Worm (Caenorhabditis elegans): ENCODE data around the gene cest-8.
A peak's percentile ranks its signal among the peaks of the same experiment; 100 is the strongest.

cest-8 gene

DNA sequence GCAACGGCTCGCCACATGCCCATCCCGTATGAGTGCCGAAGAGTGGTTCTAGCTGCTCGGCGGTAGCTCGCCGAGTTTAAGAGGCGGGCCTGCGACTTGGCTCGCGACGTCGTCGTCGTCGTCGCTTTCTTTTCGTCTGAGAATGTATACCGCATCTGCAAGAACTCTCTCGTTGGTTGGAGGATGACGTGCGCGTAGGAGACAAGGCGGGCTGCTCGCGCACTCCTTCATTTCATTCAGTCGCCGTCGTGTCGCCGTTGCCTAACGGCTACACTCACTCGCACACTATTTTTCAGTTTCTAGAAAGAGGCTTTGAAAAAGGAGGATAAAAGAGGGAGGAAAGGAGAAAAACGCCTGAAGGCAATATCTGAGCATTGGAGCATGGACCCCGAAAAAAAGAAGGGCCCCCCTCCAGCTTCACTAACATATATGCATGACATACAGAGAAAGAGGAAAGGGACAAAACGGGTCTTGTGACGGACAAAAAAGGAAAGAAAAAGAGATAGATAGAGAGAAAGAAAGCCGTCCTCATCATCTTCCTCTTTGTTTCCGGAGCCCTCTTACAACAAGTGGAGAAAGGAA is 13.9 kb upstream of the cest-8 start (continued):
- TF ChIP-seq efl-1 (optimal IDR thresholded peaks at IDR 0.05) (peak; percentile 17 to 21), efl-1 (GFP tag; optimal IDR thresholded peaks at IDR 0.05 in 1 of 2) (no peak), lin-39 (tag; optimal IDR thresholded peaks at IDR 0.05) (no peak), elt-2 (tag; optimal IDR thresholded peaks at IDR 0.05) (no peak), egl-27 (tag; optimal IDR thresholded peaks at IDR 0.05) (peak in 1 of 2 experiments; percentile 34), skn-1 (tag; optimal IDR thresholded peaks at IDR 0.05) (peak; percentile 5), C16A3.4 (tag; optimal IDR thresholded peaks at IDR 0.05) (no peak), nhr-84 (tag; optimal IDR thresholded peaks at IDR 0.05) (no peak), lin-15B (tag; optimal IDR thresholded peaks at IDR 0.05) (no peak), nhr-20 (tag; optimal IDR thresholded peaks at IDR 0.05) (no peak), F16B12.6 (tag; optimal IDR thresholded peaks at IDR 0.05) (no peak), ceh-8 (GFP tag; optimal IDR thresholded peaks at IDR 0.05) (no peak), nhr-28 (tag; optimal IDR thresholded peaks at IDR 0.05) (no peak), tbx-2 (tag; optimal IDR thresholded peaks at IDR 0.05) (peak; percentile 71), nhr-71 (tag; optimal IDR thresholded peaks at IDR 0.05) (peak; percentile 75), nhr-47 (tag; optimal IDR thresholded peaks at IDR 0.05) (peak; percentile 70), efl-3 (GFP tag; optimal IDR thresholded peaks at IDR 0.05) (no peak), snpc-4 (tag; optimal IDR thresholded peaks at IDR 0.05) (no peak), nhr-19 (GFP tag; conservative IDR thresholded peaks at IDR 0.05) (peak; percentile 32; the same call in 1 of the 2 replicates), grh-1 (GFP tag; IDR thresholded peaks at IDR 0.05) (no peak), zag-1 (tag; optimal IDR thresholded peaks at IDR 0.05) (peak; percentile 4), fkh-10 (GFP tag; optimal IDR thresholded peaks at IDR 0.05) (peak; percentile 75), nhr-237 (tag; optimal IDR thresholded peaks at IDR 0.05) (no peak), vab-15 (tag; optimal IDR thresholded peaks at IDR 0.05) (no peak), blmp-1 (tag; optimal IDR thresholded peaks at IDR 0.05) (no peak), C04F5.9 (tag; optimal IDR thresholded peaks at IDR 0.05) (no peak), pag-3 (tag; optimal IDR thresholded peaks at IDR 0.05; ENCODE audit: borderline replicate concordance, insufficient read depth) (no peak), ceh-63 (GFP tag; optimal IDR thresholded peaks at IDR 0.05) (no peak), ceh-88 (GFP tag; IDR thresholded peaks at IDR 0.05) (no peak), isw-1 (GFP tag; IDR thresholded peaks at IDR 0.05) (peak; percentile 16), unc-30 (tag; optimal IDR thresholded peaks at IDR 0.05) (no peak), Y116A8C.19 (tag; optimal IDR thresholded peaks at IDR 0.05; ENCODE audit: borderline replicate concordance) (no peak), ets-5 (GFP tag; IDR thresholded peaks at IDR 0.05) (no peak), lsy-2 (tag; optimal IDR thresholded peaks at IDR 0.05) (peak; percentile 31 to 42), fkh-8 (tag; optimal IDR thresholded peaks at IDR 0.05) (peak; percentile 84), mef-2 (tag; optimal IDR thresholded peaks at IDR 0.05) (no peak), egl-13 (tag; optimal IDR thresholded peaks at IDR 0.05) (peak; percentile 67), pax-3 (tag; optimal IDR thresholded peaks at IDR 0.05) (peak; percentile 53), nhr-11 (tag; optimal IDR thresholded peaks at IDR 0.05) (no peak), nhr-90 (tag; optimal IDR thresholded peaks at IDR 0.05; ENCODE audit: poor library complexity) (no peak), zip-4 (GFP tag; optimal IDR thresholded peaks at IDR 0.05) (no peak), aha-1 (tag; optimal IDR thresholded peaks at IDR 0.05) (no peak), dsc-1 (tag; optimal IDR thresholded peaks at IDR 0.05) (peak; percentile 50), unc-62 (GFP tag; optimal IDR thresholded peaks at IDR 0.05) (no peak), sox-4 (tag; optimal IDR thresholded peaks at IDR 0.05) (peak; percentile 11), hlh-4 (tag; optimal IDR thresholded peaks at IDR 0.05) (no peak)
